Worm (Caenorhabditis elegans) whole organism, L4/young adult: ENCODE data around the gene F13H8.8.
A peak's percentile ranks its signal among the peaks of the same experiment; 100 is the strongest.

Experiments
- W03F9.2 ChIP-seq: fragments of 150-350 bp; optimal IDR thresholded peaks from 2 replicates; lab custom pipeline; 2014; ENCODE audit warnings: missing biosample characterization, missing genetic modification characterization
- dao-5 ChIP-seq: sonication (generic microtip); optimal IDR thresholded peaks from 2 replicates; lab custom pipeline; 2016; ENCODE audit warnings: missing genotype, missing genetic modification characterization, moderate library complexity, missing compliant biosample characterization
- him-1 ChIP-seq: sonication (generic microtip); optimal IDR thresholded peaks from 2 replicates; lab custom pipeline; 2016; ENCODE audit warnings: missing genotype, missing genetic modification reagents, missing genetic modification characterization, missing compliant biosample characterization

F13H8.8 gene

ce11 chrII:6273916-6274315, 6.0 kb upstream of the F13H8.8 start, which contains the start of gene bpl-1:
Gene bpl-1 (plus strand): TSS chrII:6274216.
- TF ChIP-seq W03F9.2 (tag; lab: Kevin White, UChicago) (no peak), him-1 (tag; lab: Kevin White, UChicago) (no peak), dao-5 (tag; lab: Kevin White, UChicago) (no peak)

DNA sequence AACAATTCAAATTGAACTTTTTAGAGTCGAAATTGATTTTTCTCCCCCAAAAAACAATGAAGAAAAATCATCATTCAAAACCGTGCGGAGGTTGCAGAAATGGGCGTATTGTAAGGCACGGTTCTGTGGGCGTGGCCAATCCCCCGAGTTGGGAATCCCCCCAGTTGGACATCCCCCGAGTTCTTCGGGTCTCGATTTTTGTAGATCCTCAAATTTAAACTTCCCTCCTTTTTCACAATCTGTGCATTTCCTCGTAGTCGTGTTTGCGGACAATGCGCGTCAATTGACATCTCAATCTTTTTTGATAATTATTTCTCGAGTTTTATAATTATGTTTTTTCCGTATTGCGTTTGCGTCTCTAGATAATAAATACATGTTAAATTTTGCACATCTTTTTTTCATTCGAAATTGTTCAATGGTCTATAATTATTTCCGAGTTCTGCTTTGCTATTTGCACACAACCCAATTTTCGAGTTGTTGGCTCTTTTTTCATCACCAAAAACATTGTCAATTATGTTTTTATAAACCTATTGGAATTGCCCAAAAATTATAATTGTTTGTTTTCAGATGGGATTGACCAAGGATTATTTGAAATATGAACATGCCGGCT, 2.0 kb upstream of the F13H8.8 start, which contains the start of gene F13H8.2:
F13H8.2 (plus strand) TSS at position 560 of the 610 bp plus-strand sequence.
- TF ChIP-seq W03F9.2 (tag; lab: Kevin White, UChicago), result peak; percentile 29
- no peak for TF ChIP-seq dao-5 (tag; lab: Kevin White, UChicago)
- TF ChIP-seq him-1 (tag; lab: Kevin White, UChicago), result no peak

ce11 chrII:6263685-6264084, 4.2 kb downstream of the F13H8.8 start, which contains the start of gene F13H8.3:
Gene F13H8.3 (plus strand): TSS chrII:6263985.
- no peak for TF ChIP-seq him-1 (tag; lab: Kevin White, UChicago)
- TF ChIP-seq W03F9.2 (tag; lab: Kevin White, UChicago), result no peak
- no peak for TF ChIP-seq dao-5 (tag; lab: Kevin White, UChicago)

DNA sequence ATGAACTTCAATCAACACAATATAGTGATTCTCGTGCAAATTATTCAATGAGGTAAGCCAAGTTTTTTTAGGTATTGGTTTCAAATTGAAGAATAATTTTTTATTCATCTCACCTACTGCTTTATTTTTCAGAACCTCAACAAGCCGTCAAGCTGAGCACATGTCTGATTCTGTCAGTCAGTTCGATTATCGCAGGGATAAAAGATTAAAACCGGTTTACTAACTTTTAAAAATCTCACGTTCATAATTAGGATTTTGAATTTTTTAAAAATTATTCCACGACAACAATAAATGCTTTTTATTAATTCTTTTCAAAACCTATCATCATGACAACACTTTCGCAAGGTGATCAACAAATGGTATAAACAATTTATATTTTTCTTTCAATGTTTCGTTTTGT, 5.7 kb downstream of the F13H8.8 start, which contains the start of gene F13H8.12:
F13H8.12 (plus strand) TSS at position 301 of the 400 bp plus-strand sequence.
- TF ChIP-seq dao-5 (tag; lab: Kevin White, UChicago), result no peak
- no peak for TF ChIP-seq him-1 (tag; lab: Kevin White, UChicago)
- no peak for TF ChIP-seq W03F9.2 (tag; lab: Kevin White, UChicago)

DNA sequence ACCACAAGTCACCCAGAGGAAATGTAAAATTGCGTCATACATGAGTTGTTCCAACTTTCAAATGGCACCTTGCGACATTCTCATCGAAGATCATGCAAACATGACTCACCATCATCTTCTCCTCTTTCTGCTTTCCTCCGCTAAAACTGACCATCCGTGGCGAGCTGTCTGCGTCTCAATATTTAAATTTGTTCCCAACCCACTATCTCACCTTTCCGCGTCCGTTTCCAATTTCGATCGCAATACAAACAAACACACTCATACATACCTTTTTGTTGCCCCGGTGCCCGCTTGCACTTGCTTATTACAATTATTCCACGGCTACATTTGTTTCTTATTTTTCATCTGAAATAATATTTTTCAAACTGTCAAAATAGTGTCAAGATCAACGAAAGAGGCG, 7.2 kb downstream of the F13H8.8 start, which contains the start of gene nmgp-1:
nmgp-1 (plus strand) TSS at position 174 of the 400 bp plus-strand sequence.
- TF ChIP-seq dao-5 (tag; lab: Kevin White, UChicago) (no peak), him-1 (tag; lab: Kevin White, UChicago) (no peak), W03F9.2 (tag; lab: Kevin White, UChicago) (no peak)

- TF ChIP-seq dao-5 (tag; lab: Kevin White, UChicago) (no peak), him-1 (tag; lab: Kevin White, UChicago) (no peak), W03F9.2 (tag; lab: Kevin White, UChicago) (no peak)
These were observed 8.0 kb downstream of the F13H8.8 start, which contains the start of gene F13H8.11 for ce11 chrII:6259867-6260266. Gene F13H8.11 (minus strand): TSS chrII:6260021.

- TF ChIP-seq him-1 (tag; lab: Kevin White, UChicago), result no peak
- no peak for TF ChIP-seq W03F9.2 (tag; lab: Kevin White, UChicago)
- TF ChIP-seq dao-5 (tag; lab: Kevin White, UChicago), result no peak
These were observed 10.5 kb downstream of the F13H8.8 start for ce11 chrII:6257220-6257877.

- TF ChIP-seq him-1 (tag; lab: Kevin White, UChicago) (no peak), W03F9.2 (tag; lab: Kevin White, UChicago) (no peak), dao-5 (tag; lab: Kevin White, UChicago) (no peak)
These were observed 11.9 kb downstream of the F13H8.8 start, which contains the start of gene F13H8.5 for ce11 chrII:6256024-6256423. Gene F13H8.5 (minus strand): TSS chrII:6256124.

- TF ChIP-seq him-1 (tag; lab: Kevin White, UChicago), result no peak
- no peak for TF ChIP-seq W03F9.2 (tag; lab: Kevin White, UChicago)
- TF ChIP-seq dao-5 (tag; lab: Kevin White, UChicago), result no peak
These were observed 15.2 kb downstream of the F13H8.8 start for ce11 chrII:6252707-6253106.

DNA sequence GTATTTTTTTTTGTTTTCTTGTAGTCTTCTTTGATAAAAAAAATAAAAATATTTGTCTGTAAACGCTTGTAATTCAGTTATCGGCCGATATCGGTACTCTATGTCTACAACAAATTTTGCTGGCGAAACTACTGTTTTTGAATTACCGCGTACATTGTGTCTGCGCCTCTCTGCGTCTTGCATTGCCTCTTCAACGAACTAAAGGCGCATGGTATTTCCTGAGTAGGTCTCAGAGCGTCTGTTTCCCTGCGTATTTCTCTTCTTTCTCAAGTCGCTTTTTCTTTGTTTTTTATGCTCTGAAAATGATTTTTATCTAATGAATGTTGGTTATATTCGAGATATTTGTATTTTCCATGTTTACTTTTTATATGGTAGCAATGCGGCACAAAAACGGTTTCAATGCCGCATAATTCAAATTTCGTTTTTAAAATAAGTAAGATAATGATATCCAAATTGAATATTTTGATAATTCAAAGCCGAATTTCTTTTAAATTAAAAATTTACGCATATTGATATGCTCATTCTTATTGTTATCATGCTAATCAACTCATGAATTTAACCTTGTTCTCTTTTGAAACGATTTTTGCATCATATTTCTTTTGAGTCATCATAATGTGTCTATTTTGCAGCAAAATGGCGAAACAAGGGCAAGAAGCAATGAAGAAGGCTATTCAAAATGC, 17.0 kb downstream of the F13H8.8 start, which contains the start of gene phb-2:
phb-2 (plus strand) TSS at position 630 of the 680 bp plus-strand sequence.
- TF ChIP-seq W03F9.2 (tag; lab: Kevin White, UChicago), result peak; percentile 75
- TF ChIP-seq dao-5 (tag; lab: Kevin White, UChicago), result no peak

DNA sequence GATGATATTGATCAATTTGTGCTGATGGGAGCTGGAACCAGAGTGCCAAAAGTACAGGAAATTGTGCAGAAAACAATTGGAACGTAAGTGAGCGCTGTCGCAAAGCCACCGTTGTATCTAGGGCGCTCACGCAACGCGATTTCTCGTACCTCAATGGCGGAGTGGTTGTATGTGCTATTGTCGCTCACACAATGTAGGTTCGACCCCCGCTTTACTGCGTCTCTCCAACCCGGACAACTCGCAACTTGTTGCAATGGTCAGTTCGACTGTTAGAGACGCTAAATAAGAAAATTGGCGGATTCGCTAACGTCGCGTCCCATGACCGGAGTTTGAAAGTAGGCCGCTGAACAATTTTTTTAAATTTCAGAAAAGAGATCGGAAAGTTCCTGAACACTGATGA, 19.4 kb downstream of the F13H8.8 start:
- TF ChIP-seq him-1 (tag; lab: Kevin White, UChicago), result no peak
- TF ChIP-seq dao-5 (tag; lab: Kevin White, UChicago), result peak; percentile 23
- TF ChIP-seq W03F9.2 (tag; lab: Kevin White, UChicago), result no peak

ce11 chrII:6248029-6248428, 19.9 kb downstream of the F13H8.8 start:
- TF ChIP-seq him-1 (tag; lab: Kevin White, UChicago) (no peak), W03F9.2 (tag; lab: Kevin White, UChicago) (no peak), dao-5 (tag; lab: Kevin White, UChicago) (no peak)

ce11 chrII:6247011-6247410, 20.9 kb downstream of the F13H8.8 start, which contains the start of gene T24H7.2:
Gene T24H7.2 (plus strand): TSS chrII:6247311.
- TF ChIP-seq him-1 (tag; lab: Kevin White, UChicago) (no peak), W03F9.2 (tag; lab: Kevin White, UChicago) (no peak), dao-5 (tag; lab: Kevin White, UChicago) (no peak)
